Worm (Caenorhabditis elegans) whole organism, midembryonic: Measurements from ENCODE around the gene Y43F4B.10.

ENCODE experiments used
- flt-1 ChIP-seq: fragments of 200-800 bp; sonication (Bioruptor generic); IDR thresholded peaks from 2 replicates; pipeline ENCODE4 v1.3.6; 2022; ENCODE audit warnings: missing genetic modification characterization, missing compliant biosample characterization
- tab-1 ChIP-seq: fragments of 200-800 bp; sonication (Bioruptor generic); IDR thresholded peaks from 2 replicates; pipeline ENCODE4 v1.3.6; 2022; ENCODE audit warnings: missing genetic modification characterization, missing compliant biosample characterization
- ztf-23 ChIP-seq: fragments of 200-800 bp; sonication (Bioruptor generic); IDR thresholded peaks from 2 replicates; pipeline ENCODE4 v1.3.6; 2022; ENCODE audit warnings: missing genetic modification reagents, missing genetic modification characterization, missing compliant biosample characterization

DNA sequence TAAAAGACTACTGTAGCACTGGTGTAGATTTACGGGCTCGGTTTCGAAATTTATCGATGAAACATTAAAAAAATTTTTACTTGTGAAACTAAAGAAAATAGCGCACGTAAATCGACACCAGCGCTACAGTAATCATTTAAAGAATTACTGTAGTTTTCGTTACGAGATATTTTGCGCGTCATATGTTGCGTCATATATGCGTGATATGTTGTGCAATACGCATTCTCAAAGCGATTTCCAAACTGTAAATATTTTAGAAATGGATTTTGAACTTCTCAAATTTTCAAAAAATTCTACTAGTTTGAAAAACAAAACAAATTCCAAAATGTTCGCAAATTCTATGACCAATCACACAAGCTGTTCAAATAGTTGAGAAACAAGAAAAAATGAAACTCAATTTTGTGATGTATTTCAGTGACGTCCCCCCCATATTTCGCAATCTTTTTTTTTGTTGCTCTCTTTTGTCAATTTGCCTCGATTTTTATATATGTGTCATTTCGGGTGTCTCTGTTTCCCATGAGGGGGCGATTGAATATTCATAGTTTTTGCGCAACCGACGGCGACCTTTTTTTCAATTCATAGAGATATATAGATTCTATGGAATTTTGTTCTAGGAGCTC is 35.9 kb upstream of the Y43F4B.10 start:
- TF ChIP-seq ztf-23 (GFP tag; lab: Robert Waterston, UW): no peak
- TF ChIP-seq flt-1 (GFP tag; lab: Robert Waterston, UW): no peak
- no peak for TF ChIP-seq tab-1 (GFP tag; lab: Robert Waterston, UW)
